Worm (Caenorhabditis elegans): ENCODE data around the gene sdz-7.

sdz-7 gene

DNA sequence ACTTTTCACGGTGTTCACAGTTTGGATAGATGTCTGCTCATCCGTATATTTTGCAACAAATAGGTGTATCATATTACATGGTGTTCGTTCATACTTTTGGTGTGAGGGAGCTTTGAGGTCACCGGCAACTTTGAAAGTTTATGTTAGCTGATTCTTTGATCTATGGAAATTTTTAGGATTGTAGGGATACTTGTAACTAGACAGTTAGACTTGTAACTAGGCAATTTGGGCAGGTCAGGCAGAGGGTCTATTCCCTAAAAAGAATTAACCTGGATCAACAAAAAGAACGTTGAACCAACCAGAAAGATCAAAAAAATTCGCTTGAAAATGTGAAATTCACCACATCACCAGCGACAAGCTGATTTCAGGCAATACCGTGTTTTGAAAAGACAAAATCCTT lies 16.1 kb upstream of the sdz-7 start:
- no peak for TF ChIP-seq nhr-23 (tag; optimal IDR thresholded peaks at IDR 0.05)
- TF ChIP-seq fkh-10 (GFP tag; optimal IDR thresholded peaks at IDR 0.05): no peak
- TF ChIP-seq lin-15B (tag; optimal IDR thresholded peaks at IDR 0.05): no peak
- no peak for TF ChIP-seq nhr-28 (tag; optimal IDR thresholded peaks at IDR 0.05)
- no peak for TF ChIP-seq ceh-28 (tag; optimal IDR thresholded peaks at IDR 0.05)
- no peak for TF ChIP-seq ztf-4 (tag; optimal IDR thresholded peaks at IDR 0.05)
- no peak for TF ChIP-seq mml-1 (tag; optimal IDR thresholded peaks at IDR 0.05)
- no peak for TF ChIP-seq ZK546.5 (tag; optimal IDR thresholded peaks at IDR 0.05)
- no peak for TF ChIP-seq elt-2 (tag; optimal IDR thresholded peaks at IDR 0.05)
- no peak for TF ChIP-seq nhr-25 (tag; optimal IDR thresholded peaks at IDR 0.05)
- TF ChIP-seq eor-1 (tag; optimal IDR thresholded peaks at IDR 0.05): no peak
- TF ChIP-seq nfya-1 (tag; optimal IDR thresholded peaks at IDR 0.05; ENCODE audit: insufficient read depth): no peak
- TF ChIP-seq hmg-11 (tag; optimal IDR thresholded peaks at IDR 0.05): no peak
- no peak for TF ChIP-seq ceh-16 (tag; optimal IDR thresholded peaks at IDR 0.05)
- TF ChIP-seq unc-39 (tag; optimal IDR thresholded peaks at IDR 0.05): no peak

DNA sequence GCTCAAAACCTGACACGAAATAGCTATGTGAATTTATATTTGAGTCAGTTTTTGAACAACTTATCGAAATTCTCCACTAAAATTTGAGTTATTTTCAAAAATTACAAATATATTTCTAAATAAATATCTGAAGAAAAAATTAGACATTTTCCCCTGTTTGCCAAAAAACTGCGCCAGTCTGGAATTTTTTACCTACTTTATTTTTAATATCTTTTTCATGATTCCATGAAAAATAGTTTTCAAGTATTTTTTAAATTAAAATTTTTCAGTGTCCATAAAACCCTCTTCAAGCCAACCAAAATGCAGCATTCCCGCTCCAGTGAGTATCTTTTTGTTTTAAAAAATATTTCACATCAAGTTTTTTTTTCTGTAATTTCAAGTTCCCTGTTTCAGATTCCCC lies 13.3 kb upstream of the sdz-7 start, which contains the start of gene F53C3.8:
Gene F53C3.8 (plus strand): TSS at position 301 of the 400 bp plus-strand sequence.
- TF ChIP-seq unc-39 (tag; optimal IDR thresholded peaks at IDR 0.05) (no peak), nhr-25 (tag; optimal IDR thresholded peaks at IDR 0.05) (no peak), lin-39 (tag; optimal IDR thresholded peaks at IDR 0.05) (no peak), lin-15B (tag; optimal IDR thresholded peaks at IDR 0.05) (no peak), nhr-23 (tag; optimal IDR thresholded peaks at IDR 0.05) (no peak)

DNA sequence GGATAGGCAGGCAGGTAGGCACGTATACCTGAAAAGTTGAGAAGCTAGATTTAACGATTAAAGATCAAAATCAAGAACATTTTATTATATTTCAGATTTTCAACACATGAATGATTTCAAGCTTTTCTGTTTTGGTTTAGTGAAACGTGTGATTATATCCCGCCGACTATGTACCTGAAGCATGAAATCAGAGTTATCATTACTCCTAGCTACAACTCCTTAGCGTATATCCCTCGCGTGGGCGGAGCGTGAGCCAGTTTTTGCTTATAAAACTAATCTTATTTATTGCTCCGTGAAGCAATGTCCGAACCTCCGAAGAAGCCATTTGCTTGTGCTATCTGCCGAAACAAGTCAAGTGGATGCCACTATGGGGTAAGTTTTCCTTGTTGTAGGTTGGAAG lies 2.2 kb upstream of the sdz-7 start, which contains the start of gene nhr-166:
Gene nhr-166 (plus strand): TSS at position 301 of the 400 bp plus-strand sequence.
- no peak for TF ChIP-seq egl-27 (tag; optimal IDR thresholded peaks at IDR 0.05)
- no peak for TF ChIP-seq pqm-1 (tag; optimal IDR thresholded peaks at IDR 0.05)
- TF ChIP-seq fos-1 (tag; optimal IDR thresholded peaks at IDR 0.05): no peak
- no peak for TF ChIP-seq nhr-23 (tag; optimal IDR thresholded peaks at IDR 0.05)
- no peak for TF ChIP-seq elt-2 (tag; optimal IDR thresholded peaks at IDR 0.05)
- no peak for TF ChIP-seq eor-1 (tag; optimal IDR thresholded peaks at IDR 0.05)
- TF ChIP-seq tbx-2 (tag; optimal IDR thresholded peaks at IDR 0.05): no peak
- no peak for TF ChIP-seq R02D3.7 (tag; optimal IDR thresholded peaks at IDR 0.05)
- TF ChIP-seq nfya-1 (tag; optimal IDR thresholded peaks at IDR 0.05; ENCODE audit: insufficient read depth): no peak
- no peak for TF ChIP-seq lsy-12 (tag; optimal IDR thresholded peaks at IDR 0.05)
- no peak for TF ChIP-seq lin-39 (tag; optimal IDR thresholded peaks at IDR 0.05)
- no peak for TF ChIP-seq nhr-11 (tag; optimal IDR thresholded peaks at IDR 0.05)

DNA sequence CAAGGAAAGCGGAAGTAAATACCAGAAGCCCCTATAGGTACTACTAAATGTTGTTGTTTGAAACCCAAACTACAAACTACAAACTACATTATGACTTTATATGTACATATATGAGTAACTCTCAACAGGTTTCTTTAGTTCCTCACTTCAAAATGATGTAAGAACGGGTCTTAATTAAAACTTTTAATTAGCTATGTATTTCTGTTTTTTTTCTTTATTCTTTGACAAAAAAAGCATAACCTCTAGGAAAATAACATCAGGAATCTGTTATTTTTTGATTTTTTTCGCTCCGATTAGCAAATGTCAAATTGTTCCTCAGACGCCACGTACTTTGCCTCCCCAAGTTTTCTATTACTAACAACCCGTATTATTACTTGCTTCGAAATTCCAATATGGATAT lies 556 bp upstream of the sdz-7 start, which contains the start of gene srh-250:
Gene srh-250 (plus strand): TSS at position 301 of the 400 bp plus-strand sequence.
- TF ChIP-seq lin-15B (tag; optimal IDR thresholded peaks at IDR 0.05): no peak
- TF ChIP-seq nhr-23 (tag; optimal IDR thresholded peaks at IDR 0.05): no peak
- no peak for TF ChIP-seq snpc-4 (tag; optimal IDR thresholded peaks at IDR 0.05)
- no peak for TF ChIP-seq nhr-67 (tag; optimal IDR thresholded peaks at IDR 0.05)
- no peak for TF ChIP-seq lsy-12 (tag; optimal IDR thresholded peaks at IDR 0.05)
- no peak for TF ChIP-seq lin-39 (tag; optimal IDR thresholded peaks at IDR 0.05)
- no peak for TF ChIP-seq ZK546.5 (tag; optimal IDR thresholded peaks at IDR 0.05)
- TF ChIP-seq egl-5 (tag; optimal IDR thresholded peaks at IDR 0.05): no peak
- no peak for TF ChIP-seq ceh-28 (tag; optimal IDR thresholded peaks at IDR 0.05)
- TF ChIP-seq R02D3.7 (tag; optimal IDR thresholded peaks at IDR 0.05): no peak
- no peak for TF ChIP-seq ama-1 (optimal IDR thresholded peaks at IDR 0.05)
- no peak for TF ChIP-seq nhr-76 (tag; optimal IDR thresholded peaks at IDR 0.05)
- TF ChIP-seq fkh-10 (GFP tag; optimal IDR thresholded peaks at IDR 0.05): no peak
- no peak for TF ChIP-seq nhr-25 (tag; optimal IDR thresholded peaks at IDR 0.05)

DNA sequence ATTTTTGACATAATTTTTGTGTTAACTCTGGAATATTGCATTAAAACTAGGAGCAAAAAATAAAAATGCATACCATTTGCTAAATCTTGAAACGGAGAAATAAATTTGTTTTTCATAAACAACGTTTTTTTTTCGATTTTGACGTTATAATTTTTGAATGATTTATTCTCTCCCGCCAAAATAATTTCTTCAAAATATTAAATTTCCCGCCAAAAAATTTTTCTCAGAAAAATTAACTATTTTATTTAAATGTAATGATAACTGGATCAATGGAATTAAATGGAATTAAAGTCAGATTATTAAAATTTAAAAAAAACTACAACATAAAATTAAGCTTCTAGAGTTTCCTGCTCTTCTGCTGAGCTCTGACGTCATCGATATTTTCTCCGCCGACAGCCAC lies 647 bp downstream of the sdz-7 start, which contains the start of gene nep-3:
Gene nep-3 (minus strand): TSS at position 101 of the 400 bp plus-strand sequence.
- TF ChIP-seq nfya-1 (tag; optimal IDR thresholded peaks at IDR 0.05; ENCODE audit: insufficient read depth) (no peak), ceh-82 (tag; optimal IDR thresholded peaks at IDR 0.05) (no peak), pqm-1 (tag; optimal IDR thresholded peaks at IDR 0.05) (no peak), elt-3 (tag; optimal IDR thresholded peaks at IDR 0.05) (no peak), hmg-11 (tag; optimal IDR thresholded peaks at IDR 0.05) (no peak), nhr-25 (tag; optimal IDR thresholded peaks at IDR 0.05) (no peak), lin-39 (tag; optimal IDR thresholded peaks at IDR 0.05) (no peak), mdl-1 (tag; optimal IDR thresholded peaks at IDR 0.05) (no peak), R02D3.7 (tag; optimal IDR thresholded peaks at IDR 0.05) (no peak), sea-2 (GFP tag; optimal IDR thresholded peaks at IDR 0.05) (no peak), lsy-12 (tag; optimal IDR thresholded peaks at IDR 0.05) (no peak), nhr-11 (tag; optimal IDR thresholded peaks at IDR 0.05) (no peak), elt-2 (tag; optimal IDR thresholded peaks at IDR 0.05) (no peak), ama-1 (optimal IDR thresholded peaks at IDR 0.05) (no peak)
